Fruit fly (Drosophila melanogaster): ENCODE results near the gene CG17147.
A peak's percentile ranks its signal among the peaks of the same experiment; 100 is the strongest.

CG17147 gene

dm6 chr3L:20183345-20184088 lies 40.2 kb upstream of the CG17147 start (continued):
- TF ChIP-seq CG2120 (GFP tag; optimal IDR thresholded peaks at IDR 0.05) (peak; percentile 75), CG10959 (GFP tag; IDR thresholded peaks at IDR 0.05) (no peak), CG33557 (GFP tag; optimal IDR thresholded peaks at IDR 0.05) (no peak), Eip74EF (GFP tag; optimal IDR thresholded peaks at IDR 0.05) (no peak), pan (optimal IDR thresholded peaks at IDR 0.05) (no peak), pan (GFP tag; optimal IDR thresholded peaks at IDR 0.05 in 1 of 2, IDR thresholded peaks at IDR 0.05 in 1 of 2) (peak in 1 of 2 experiments; percentile 55), CG2678 (tag; optimal IDR thresholded peaks at IDR 0.05) (peak; percentile 68), CG12299 (tag; optimal IDR thresholded peaks at IDR 0.05) (no peak), HLH4C (GFP tag; IDR thresholded peaks at IDR 0.05; ENCODE audit: partially characterized antibody) (no peak), Dad (GFP tag; optimal IDR thresholded peaks at IDR 0.05) (no peak), Med (GFP tag) (peak; percentile 65), CG7372 (GFP tag; IDR thresholded peaks at IDR 0.05) (no peak), tup (GFP tag; optimal IDR thresholded peaks at IDR 0.05) (no peak), CG10654 (GFP tag; optimal IDR thresholded peaks at IDR 0.05) (peak; percentile 50), cad (GFP tag; optimal IDR thresholded peaks at IDR 0.05) (no peak), CG10462 (GFP tag; optimal IDR thresholded peaks at IDR 0.05) (no peak), Fer3 (tag; optimal IDR thresholded peaks at IDR 0.05) (peak; percentile 57), gcm (GFP tag; optimal IDR thresholded peaks at IDR 0.05) (no peak), Oaz (GFP tag; IDR thresholded peaks at IDR 0.05) (no peak), CG12155 (GFP tag; optimal IDR thresholded peaks at IDR 0.05) (no peak), CG8388 (GFP tag; optimal IDR thresholded peaks at IDR 0.05) (peak; percentile 25), Vsx1 (GFP tag; optimal IDR thresholded peaks at IDR 0.05) (no peak), Hr3 (GFP tag; optimal IDR thresholded peaks at IDR 0.05) (peak; percentile 52), CG4282 (GFP tag; optimal IDR thresholded peaks at IDR 0.05) (no peak), CG10366 (GFP tag; IDR thresholded peaks at IDR 0.05) (no peak), CG2889 (GFP tag; IDR thresholded peaks at IDR 0.05) (no peak), Dbx (GFP tag; IDR thresholded peaks at IDR 0.05) (0 out of 3 replicates have a peak, but pooled peaks have one; percentile 36), cg (GFP tag; optimal IDR thresholded peaks at IDR 0.05) (no peak), CG11456 (GFP tag; IDR thresholded peaks at IDR 0.05) (peak; percentile 27; the same call in 1 of the 3 replicates), Dref (GFP tag; IDR thresholded peaks at IDR 0.05) (no peak), br (optimal IDR thresholded peaks at IDR 0.05) (no peak), BEAF-32 (GFP tag; optimal IDR thresholded peaks at IDR 0.05) (no peak), kay (GFP tag; optimal IDR thresholded peaks at IDR 0.05) (no peak), lola (GFP tag; optimal IDR thresholded peaks at IDR 0.05) (peak in 2 of 3 experiments; percentile 23 to 49), bab2 (GFP tag; optimal IDR thresholded peaks at IDR 0.05) (no peak), CG2116 (GFP tag; optimal IDR thresholded peaks at IDR 0.05) (no peak), tna (GFP tag; IDR thresholded peaks at IDR 0.05; ENCODE audit: partially characterized antibody) (no peak), tin (GFP tag; optimal IDR thresholded peaks at IDR 0.05) (peak; percentile 29), chm (GFP tag; IDR thresholded peaks at IDR 0.05) (no peak), nerfin-1 (tag; optimal IDR thresholded peaks at IDR 0.05) (no peak), hth (optimal IDR thresholded peaks at IDR 0.05) (no peak), YL-1 (GFP tag; optimal IDR thresholded peaks at IDR 0.05) (no peak), dmrt99B (tag; optimal IDR thresholded peaks at IDR 0.05) (peak; percentile 70), bsh (GFP tag; optimal IDR thresholded peaks at IDR 0.05) (peak in 1 of 2 experiments; percentile 49), run (tag; optimal IDR thresholded peaks at IDR 0.05) (no peak), ara (GFP tag; IDR thresholded peaks at IDR 0.05) (no peak), p53 (GFP tag; optimal IDR thresholded peaks at IDR 0.05) (no peak), CG16813 (GFP tag; IDR thresholded peaks at IDR 0.05; ENCODE audit: partially characterized antibody) (no peak), CG5180 (GFP tag; optimal IDR thresholded peaks at IDR 0.05) (no peak), CG32772 (GFP tag; IDR thresholded peaks at IDR 0.05) (peak; percentile 36; the same call in 1 of the 2 replicates)

Data from whole organism, embryonic.